Fruit fly (Drosophila melanogaster): ENCODE measurements around the gene Tsp68C.

DNA sequence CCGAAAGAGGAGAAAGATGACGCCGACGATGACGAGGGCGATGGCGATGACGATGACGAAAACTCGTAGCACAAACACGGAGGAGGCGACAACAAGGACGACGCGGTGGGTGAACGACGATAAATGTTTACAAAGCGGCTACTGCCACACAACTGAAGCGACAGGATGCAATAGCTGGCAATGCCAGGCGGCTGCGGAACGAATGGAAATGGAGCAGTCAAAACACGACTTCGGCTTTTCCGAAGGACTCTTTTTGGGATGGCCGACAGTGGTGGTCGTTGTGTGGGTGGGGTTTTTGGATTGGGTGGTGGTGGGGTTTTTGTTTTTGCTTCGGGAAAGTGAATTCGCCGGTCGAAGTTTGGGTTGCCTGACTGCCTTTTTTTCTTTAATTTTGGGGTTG lies 40.2 kb upstream of the Tsp68C start, which contains the start of gene bru3:
- TF ChIP-seq CG4496 (GFP tag; IDR thresholded peaks at IDR 0.05) = no peak
- no peak for TF ChIP-seq CG9948 (tag; optimal IDR thresholded peaks at IDR 0.05)
- no peak for TF ChIP-seq CG8301 (tag; optimal IDR thresholded peaks at IDR 0.05)
- TF ChIP-seq CG17806 (tag; optimal IDR thresholded peaks at IDR 0.05) = no peak
- no peak for TF ChIP-seq CG13204 (GFP tag; optimal IDR thresholded peaks at IDR 0.05)
- TF ChIP-seq Snoo (tag; optimal IDR thresholded peaks at IDR 0.05) = no peak
- no peak for TF ChIP-seq EcR (GFP tag; optimal IDR thresholded peaks at IDR 0.05)

Measured in whole organism, pupa.